Fruit fly (Drosophila melanogaster): Measurements from ENCODE around the gene Cap-D2.

dm6 chr3R:29707258-29707657 is 31.8 kb downstream of the Cap-D2 start:
- TF ChIP-seq vri (GFP tag; optimal IDR thresholded peaks at IDR 0.05) (no peak), dsx (GFP tag; optimal IDR thresholded peaks at IDR 0.05; ENCODE audit: poor library complexity, severe bottlenecking) (no peak), achi (GFP tag; optimal IDR thresholded peaks at IDR 0.05) (no peak), CG8632 (GFP tag; optimal IDR thresholded peaks at IDR 0.05) (no peak), esn (GFP tag; optimal IDR thresholded peaks at IDR 0.05) (no peak), eg (GFP tag; IDR thresholded peaks at IDR 0.05) (no peak), CG8119 (GFP tag; IDR thresholded peaks at IDR 0.05) (no peak), CG1621 (tag; optimal IDR thresholded peaks at IDR 0.05) (no peak), Sox14 (GFP tag; optimal IDR thresholded peaks at IDR 0.05) (no peak), Sox15 (GFP tag; optimal IDR thresholded peaks at IDR 0.05) (no peak)
